Worm (Caenorhabditis elegans) whole organism, L3 larva: ENCODE data around the gene phdh-1.

ENCODE experiments used
- ZK546.5 ChIP-seq: sonication (generic microtip); optimal IDR thresholded peaks from 2 replicates; lab custom pipeline; 2017; ENCODE audit warnings: missing biosample characterization, missing genetic modification characterization
- ceh-82 ChIP-seq: fragments of 150-350 bp; optimal IDR thresholded peaks from 2 replicates; lab custom pipeline; 2014; ENCODE audit warnings: missing biosample characterization, missing genetic modification characterization
- ceh-9 ChIP-seq: sonication (generic microtip); optimal IDR thresholded peaks from 2 replicates; lab custom pipeline; 2018; ENCODE audit warnings: missing biosample characterization, missing genetic modification characterization
- mdl-1 ChIP-seq: fragments of 150-350 bp; optimal IDR thresholded peaks from 2 replicates; lab custom pipeline; 2014; ENCODE audit warnings: missing biosample characterization, missing genetic modification characterization
- nhr-237 ChIP-seq: fragments of 150-350 bp; optimal IDR thresholded peaks from 2 replicates; lab custom pipeline; 2014; ENCODE audit warnings: missing biosample characterization, missing genetic modification characterization
- nhr-77 ChIP-seq: fragments of 150-350 bp; optimal IDR thresholded peaks from 2 replicates; lab custom pipeline; 2014; ENCODE audit warnings: missing biosample characterization, missing genetic modification characterization

DNA sequence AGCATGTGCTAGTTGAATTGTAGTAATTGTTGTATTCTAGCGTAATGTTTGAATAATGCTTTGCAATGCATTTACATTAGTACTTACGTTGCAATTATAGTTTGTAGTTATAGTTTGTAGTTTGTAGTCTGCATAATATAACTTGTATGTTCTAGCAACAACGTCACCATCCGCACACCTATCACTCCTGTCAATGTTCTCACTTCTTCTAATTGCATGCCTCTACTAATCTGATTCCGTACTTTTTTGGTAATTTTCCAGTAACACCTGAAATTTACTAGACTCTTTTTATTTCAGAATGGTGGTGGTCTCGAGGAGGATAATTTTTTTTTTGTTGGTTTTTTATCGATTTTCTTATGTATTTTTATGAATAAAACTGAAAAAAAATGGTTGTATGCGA, 1.7 kb downstream of the phdh-1 start:
- TF ChIP-seq ZK546.5: no peak
- no peak for TF ChIP-seq ceh-82 (tag; lab: Kevin White, UChicago)
- no peak for TF ChIP-seq nhr-77
- no peak for TF ChIP-seq ceh-9 (tag; lab: Kevin White, UChicago)
- no peak for TF ChIP-seq nhr-237 (tag; lab: Kevin White, UChicago)
- no peak for TF ChIP-seq mdl-1 (tag; lab: Kevin White, UChicago)
